Fruit fly (Drosophila melanogaster): Measurements from ENCODE around the gene Osi13.

dm6 chr3R:6268657-6269056, 22.9 kb upstream of the Osi13 start, which contains the start of gene Osi11:
- TF ChIP-seq CTCF (optimal IDR thresholded peaks at IDR 0.05) = no peak
- TF ChIP-seq CG8478 (optimal IDR thresholded peaks at IDR 0.05) = no peak

All from S2 (cell line).